Worm (Caenorhabditis elegans): ENCODE data around the gene trpl-2.
A peak's percentile ranks its signal among the peaks of the same experiment; 100 is the strongest.

The trpl-2 gene

ce11 chrIV:4326445-4326844, at the start of gene trpl-2:
TSS of gene trpl-2 (plus strand) at chrIV:4326654.
- TF ChIP-seq C38D4.7 (GFP tag; optimal IDR thresholded peaks at IDR 0.05), result no peak
- no peak for TF ChIP-seq ceh-18 (tag; optimal IDR thresholded peaks at IDR 0.05)
- no peak for TF ChIP-seq npax-4 (tag; optimal IDR thresholded peaks at IDR 0.05)
- TF ChIP-seq hlh-6 (tag; optimal IDR thresholded peaks at IDR 0.05), result no peak
- TF ChIP-seq ceh-22 (tag; optimal IDR thresholded peaks at IDR 0.05), result no peak
- no peak for TF ChIP-seq ceh-24 (tag; optimal IDR thresholded peaks at IDR 0.05)
- no peak for TF ChIP-seq pqm-1 (tag; optimal IDR thresholded peaks at IDR 0.05)
- TF ChIP-seq F13H6.1 (tag; optimal IDR thresholded peaks at IDR 0.05), result no peak
- no peak for TF ChIP-seq eyg-1 (tag; optimal IDR thresholded peaks at IDR 0.05)
- TF ChIP-seq ceh-30 (tag; optimal IDR thresholded peaks at IDR 0.05), result no peak
- TF ChIP-seq pag-3 (tag; optimal IDR thresholded peaks at IDR 0.05; ENCODE audit: borderline replicate concordance), result no peak
- TF ChIP-seq K02D7.2 (tag; optimal IDR thresholded peaks at IDR 0.05), result no peak
- no peak for TF ChIP-seq Y22D7AL.16 (tag; optimal IDR thresholded peaks at IDR 0.05)
- TF ChIP-seq mec-3 (tag; optimal IDR thresholded peaks at IDR 0.05; ENCODE audit: borderline replicate concordance), result no peak
- TF ChIP-seq ceh-48 (tag; optimal IDR thresholded peaks at IDR 0.05), result no peak
- TF ChIP-seq hlh-30 (tag; optimal IDR thresholded peaks at IDR 0.05; ENCODE audit: insufficient read depth), result no peak
- no peak for TF ChIP-seq hlh-13 (GFP tag; optimal IDR thresholded peaks at IDR 0.05)

- no peak for TF ChIP-seq madf-2 (tag; optimal IDR thresholded peaks at IDR 0.05)
Measured at ce11 chrIV:4277694-4278093, 48.8 kb upstream of the trpl-2 start, which contains the start of gene nhr-78. TSS of gene nhr-78 (minus strand) at chrIV:4277875.

ce11 chrIV:4284020-4284419, 42.4 kb upstream of the trpl-2 start, which contains the start of gene F15E6.6:
TSS of gene F15E6.6 (minus strand) at chrIV:4284120.
- TF ChIP-seq ceh-19 (GFP tag; optimal IDR thresholded peaks at IDR 0.05) (no peak), pax-1 (tag; optimal IDR thresholded peaks at IDR 0.05) (no peak), hlh-8 (tag; optimal IDR thresholded peaks at IDR 0.05) (no peak), zip-5 (tag; optimal IDR thresholded peaks at IDR 0.05) (no peak), T23F11.4 (GFP tag; optimal IDR thresholded peaks at IDR 0.05) (no peak), hlh-15 (tag; optimal IDR thresholded peaks at IDR 0.05) (no peak), nfya-1 (tag; optimal IDR thresholded peaks at IDR 0.05) (no peak), hlh-13 (GFP tag; optimal IDR thresholded peaks at IDR 0.05) (no peak), ama-1 (optimal IDR thresholded peaks at IDR 0.05) (no peak), ceh-24 (tag; optimal IDR thresholded peaks at IDR 0.05) (no peak), eyg-1 (tag; optimal IDR thresholded peaks at IDR 0.05) (no peak), ceh-45 (GFP tag; IDR thresholded peaks at IDR 0.05) (no peak), ceh-6 (GFP tag; optimal IDR thresholded peaks at IDR 0.05) (no peak), odd-2 (tag; optimal IDR thresholded peaks at IDR 0.05) (no peak), syd-9 (tag; optimal IDR thresholded peaks at IDR 0.05) (no peak)

ce11 chrIV:4284989-4285388, 41.5 kb upstream of the trpl-2 start:
- TF ChIP-seq pqm-1 (tag; optimal IDR thresholded peaks at IDR 0.05), result no peak
- TF ChIP-seq hlh-30 (tag; optimal IDR thresholded peaks at IDR 0.05; ENCODE audit: insufficient read depth), result no peak
- TF ChIP-seq eyg-1 (tag; optimal IDR thresholded peaks at IDR 0.05), result no peak
- peak; percentile 42 for TF ChIP-seq elt-2 (tag; optimal IDR thresholded peaks at IDR 0.05)
- TF ChIP-seq ceh-31 (tag; optimal IDR thresholded peaks at IDR 0.05), result no peak

- TF ChIP-seq ceh-34 (tag; optimal IDR thresholded peaks at IDR 0.05) (no peak), ceh-6 (GFP tag; optimal IDR thresholded peaks at IDR 0.05) (no peak), tbx-2 (tag; optimal IDR thresholded peaks at IDR 0.05) (no peak), sdc-2 (tag; optimal IDR thresholded peaks at IDR 0.05) (no peak), unc-42 (tag; optimal IDR thresholded peaks at IDR 0.05) (no peak), rnt-1 (tag; optimal IDR thresholded peaks at IDR 0.05) (no peak), ceh-2 (tag; optimal IDR thresholded peaks at IDR 0.05) (no peak), sox-4 (tag; optimal IDR thresholded peaks at IDR 0.05) (no peak)
Measured at ce11 chrIV:4288332-4288731, 38.1 kb upstream of the trpl-2 start, which contains the start of gene srv-4. TSS of gene srv-4 (minus strand) at chrIV:4288432.
